Fruit fly (Drosophila melanogaster) whole organism, embryonic: Measurements from ENCODE around the gene Srp14.

ENCODE experiments used
- CG17359 ChIP-seq: fragments of 200-800 bp; sonication (Bioruptor generic); optimal IDR thresholded peaks from 3 replicates; lab custom pipeline; 2018; ENCODE audit warnings: missing biosample characterization, mild to moderate bottlenecking, missing genetic modification characterization, moderate library complexity
- Rx ChIP-seq: fragments of 200-800 bp; sonication (Bioruptor generic); IDR thresholded peaks from 2 replicates; pipeline ENCODE4 v1.3.6; 2022; ENCODE audit warnings: missing biosample characterization, missing genetic modification characterization
- aop ChIP-seq: fragments of 200-800 bp; sonication (Bioruptor generic); IDR thresholded peaks from 2 replicates; pipeline ENCODE4 v1.3.6; 2022; ENCODE audit warnings: missing biosample characterization, missing genetic modification characterization
- luna ChIP-seq: fragments of 200-800 bp; sonication (Bioruptor generic); optimal IDR thresholded peaks from 2 replicates; lab custom pipeline; 2016; ENCODE audit warnings: missing biosample characterization, missing genetic modification characterization

DNA sequence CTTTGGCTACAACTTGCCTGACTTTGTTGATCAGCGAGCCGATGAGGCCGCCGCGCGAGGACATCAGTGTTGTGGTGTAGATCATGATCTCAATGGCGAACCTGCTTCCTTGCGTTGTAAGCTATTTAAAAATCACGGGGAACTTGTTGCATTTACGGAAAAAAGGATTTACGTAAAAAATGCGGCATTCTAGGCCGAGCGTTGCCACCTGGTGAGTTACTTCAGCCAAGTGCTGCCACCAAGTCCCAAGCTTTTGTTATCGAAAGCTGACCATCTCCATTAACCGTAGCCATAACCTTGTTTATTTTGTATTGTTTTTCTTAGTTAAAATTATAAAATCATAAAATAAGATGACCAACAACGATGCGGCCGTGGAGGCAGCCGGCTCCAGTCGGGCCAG, 3.1 kb upstream of the Srp14 start, which contains the start of the genes TFAM and CG5412:
- TF ChIP-seq Rx (GFP tag; lab: Robert Waterston, UW): no peak
- no peak for TF ChIP-seq luna (GFP tag; lab: Kevin White, UChicago)
- TF ChIP-seq CG17359: no peak
- TF ChIP-seq aop (GFP tag; lab: Robert Waterston, UW): no peak
